Worm (Caenorhabditis elegans) whole organism, mixed stage, embryonic: ENCODE measurements around the gene swt-2.

Experiments used
- bed-3 ChIP-seq: fragments of 200-800 bp; sonication (Bioruptor generic); optimal IDR thresholded peaks from 3 replicates; lab custom pipeline; 2018; ENCODE audit warnings: mild to moderate bottlenecking, missing genetic modification characterization, moderate library complexity, missing compliant biosample characterization
- blmp-1 ChIP-seq: fragments of 150-350 bp; optimal IDR thresholded peaks from 2 replicates; lab custom pipeline; 2014; ENCODE audit warnings: missing biosample characterization, missing genetic modification characterization
- ceh-39 ChIP-seq: fragments of 150-350 bp; optimal IDR thresholded peaks from 2 replicates; lab custom pipeline; 2014; ENCODE audit warnings: missing biosample characterization, missing genetic modification characterization
- ceh-43 ChIP-seq: fragments of 200-800 bp; sonication (Bioruptor generic); optimal IDR thresholded peaks from 2 replicates; lab custom pipeline; 2018; ENCODE audit warnings: mild to moderate bottlenecking, missing genetic modification characterization, moderate library complexity, missing compliant biosample characterization
- ceh-83 ChIP-seq: fragments of 200-800 bp; sonication (Bioruptor generic); optimal IDR thresholded peaks from 2 replicates; lab custom pipeline; 2018; ENCODE audit warnings: mild to moderate bottlenecking, missing genetic modification characterization, missing compliant biosample characterization
- drap-1 ChIP-seq: fragments of 200-800 bp; sonication (Bioruptor generic); optimal IDR thresholded peaks from 3 replicates; lab custom pipeline; 2018; ENCODE audit warnings: mild to moderate bottlenecking, missing genetic modification characterization, missing compliant biosample characterization
- elt-1 ChIP-seq: sonication (generic microtip); optimal IDR thresholded peaks from 2 replicates; lab custom pipeline; 2017; ENCODE audit warnings: missing genetic modification characterization, mild to moderate bottlenecking, missing compliant biosample characterization, antibody characterized with exemption, moderate library complexity, borderline replicate concordance; ENCODE audit not compliant: insufficient read depth
- elt-3 ChIP-seq: fragments of 150-350 bp; optimal IDR thresholded peaks from 2 replicates; lab custom pipeline; 2014; ENCODE audit warnings: missing biosample characterization, missing genetic modification characterization
- flh-1 ChIP-seq: fragments of 200-800 bp; sonication (Bioruptor generic); optimal IDR thresholded peaks from 2 replicates; lab custom pipeline; 2018; ENCODE audit warnings: mild to moderate bottlenecking, missing genetic modification characterization, moderate library complexity, missing compliant biosample characterization
- ham-2 ChIP-seq: fragments of 200-800 bp; sonication (Bioruptor generic); optimal IDR thresholded peaks from 2 replicates; lab custom pipeline; 2018; ENCODE audit warnings: mild to moderate bottlenecking, missing genetic modification characterization, missing compliant biosample characterization
- hlh-1 ChIP-seq: fragments of 150-350 bp; optimal IDR thresholded peaks from 2 replicates; lab custom pipeline; 2014; ENCODE audit warnings: missing biosample characterization, missing genetic modification reagents, missing genetic modification characterization
- lin-13 ChIP-seq: fragments of 150-350 bp; optimal IDR thresholded peaks from 2 replicates; lab custom pipeline; 2014; ENCODE audit warnings: missing biosample characterization, missing genetic modification characterization
- lin-32 ChIP-seq: fragments of 200-800 bp; sonication (Bioruptor generic); optimal IDR thresholded peaks from 2 replicates; lab custom pipeline; 2018; ENCODE audit warnings: mild to moderate bottlenecking, missing genetic modification characterization, missing compliant biosample characterization
- lsy-2 ChIP-seq: fragments of 150-350 bp; optimal IDR thresholded peaks from 2 replicates; lab custom pipeline; 2014; ENCODE audit warnings: missing biosample characterization, missing genetic modification characterization
- mab-5 ChIP-seq: fragments of 150-350 bp; optimal IDR thresholded peaks from 2 replicates; lab custom pipeline; 2014; ENCODE audit warnings: missing biosample characterization, missing genetic modification characterization
- mep-1 ChIP-seq: fragments of 150-350 bp; optimal IDR thresholded peaks from 2 replicates; lab custom pipeline; 2017; ENCODE audit warnings: missing biosample characterization, missing genetic modification reagents, missing genetic modification characterization, inconsistent platforms
- mls-2 ChIP-seq: sonication (generic microtip); optimal IDR thresholded peaks from 2 replicates; lab custom pipeline; 2016; ENCODE audit warnings: mild to moderate bottlenecking, missing genetic modification characterization, moderate library complexity, missing compliant biosample characterization
- nhr-12 ChIP-seq: fragments of 150-350 bp; optimal IDR thresholded peaks from 2 replicates; lab custom pipeline; 2014; ENCODE audit warnings: missing biosample characterization, missing genetic modification characterization
- nhr-2 ChIP-seq: fragments of 150-350 bp; optimal IDR thresholded peaks from 2 replicates; lab custom pipeline; 2014; ENCODE audit warnings: missing biosample characterization, missing genetic modification characterization
- nhr-237 ChIP-seq: fragments of 150-350 bp; optimal IDR thresholded peaks from 2 replicates; lab custom pipeline; 2014; ENCODE audit warnings: missing biosample characterization, missing genetic modification characterization
- nhr-28 ChIP-seq: fragments of 150-350 bp; optimal IDR thresholded peaks from 2 replicates; lab custom pipeline; 2014; ENCODE audit warnings: missing biosample characterization, missing genetic modification characterization
- nhr-76 ChIP-seq: sonication (generic microtip); optimal IDR thresholded peaks from 2 replicates; lab custom pipeline; 2017; ENCODE audit warnings: missing biosample characterization, missing genetic modification characterization
- sem-2 ChIP-seq: fragments of 200-800 bp; sonication (Bioruptor generic); optimal IDR thresholded peaks from 2 replicates; lab custom pipeline; 2018; ENCODE audit warnings: mild to moderate bottlenecking, missing genetic modification characterization, missing compliant biosample characterization
- snpc-4 ChIP-seq: fragments of 150-350 bp; optimal IDR thresholded peaks from 2 replicates; lab custom pipeline; 2014; ENCODE audit warnings: missing biosample characterization, missing genetic modification characterization
- sptf-1 ChIP-seq: sonication (generic microtip); optimal IDR thresholded peaks from 2 replicates; lab custom pipeline; 2017; ENCODE audit warnings: mild to moderate bottlenecking, missing genetic modification characterization, moderate library complexity, missing compliant biosample characterization
- tbx-8 ChIP-seq: fragments of 200-800 bp; sonication (Bioruptor generic); optimal IDR thresholded peaks from 2 replicates; lab custom pipeline; 2018; ENCODE audit warnings: mild to moderate bottlenecking, missing genetic modification characterization, moderate library complexity, missing compliant biosample characterization
- unc-120 ChIP-seq: sonication (generic microtip); optimal IDR thresholded peaks from 2 replicates; lab custom pipeline; 2017; ENCODE audit warnings: missing genetic modification characterization, missing compliant biosample characterization; ENCODE audit not compliant: poor library complexity, severe bottlenecking
- unc-39 ChIP-seq: fragments of 150-350 bp; optimal IDR thresholded peaks from 2 replicates; lab custom pipeline; 2014; ENCODE audit warnings: missing biosample characterization, missing genetic modification characterization
- unc-62 ChIP-seq: fragments of 150-350 bp; optimal IDR thresholded peaks from 2 replicates; lab custom pipeline; 2014; ENCODE audit warnings: missing biosample characterization, missing genetic modification reagents, missing genetic modification characterization
- zip-8 ChIP-seq: fragments of 150-350 bp; optimal IDR thresholded peaks from 2 replicates; lab custom pipeline; 2014; ENCODE audit warnings: missing biosample characterization, missing genetic modification characterization
- ztf-11 ChIP-seq: fragments of 150-350 bp; optimal IDR thresholded peaks from 2 replicates; lab custom pipeline; 2014; ENCODE audit warnings: missing biosample characterization, missing genetic modification characterization

Gene swt-2

ce11 chrV:7555875-7556274 lies 25.9 kb downstream of the swt-2 start:
- no peak for TF ChIP-seq ceh-39
- no peak for TF ChIP-seq elt-3 (tag; lab: Kevin White, UChicago)
- TF ChIP-seq unc-62 (GFP tag; lab: Kevin White, UChicago): no peak
- no peak for TF ChIP-seq lin-32 (GFP tag; lab: Kevin White, UChicago)
- TF ChIP-seq flh-1 (GFP tag; lab: Kevin White, UChicago): no peak
- TF ChIP-seq ztf-11 (tag; lab: Kevin White, UChicago): no peak
- no peak for TF ChIP-seq ham-2
- TF ChIP-seq unc-39 (tag; lab: Kevin White, UChicago): no peak
- no peak for TF ChIP-seq mep-1 (tag; lab: Kevin White, UChicago)
- no peak for TF ChIP-seq nhr-12 (tag; lab: Kevin White, UChicago)
- no peak for TF ChIP-seq mab-5

- TF ChIP-seq blmp-1 (tag; lab: Kevin White, UChicago): no peak
- TF ChIP-seq drap-1: no peak
Measured at ce11 chrV:7558693-7559092, 28.8 kb downstream of the swt-2 start, which contains the start of gene ets-7. TSS of gene ets-7 (minus strand) at chrV:7558793.

ce11 chrV:7562947-7563346 lies 33.0 kb downstream of the swt-2 start, which contains the start of gene F19F10.1:
TSS of gene F19F10.1 (plus strand) at chrV:7563247.
- TF ChIP-seq nhr-2: no peak
- no peak for TF ChIP-seq unc-120 (tag; lab: Kevin White, UChicago)
- TF ChIP-seq nhr-28 (tag; lab: Kevin White, UChicago): no peak
- no peak for TF ChIP-seq unc-39 (tag; lab: Kevin White, UChicago)
- TF ChIP-seq ztf-11 (tag; lab: Kevin White, UChicago): no peak
- TF ChIP-seq nhr-237 (tag; lab: Kevin White, UChicago): no peak
- TF ChIP-seq unc-62 (GFP tag; lab: Kevin White, UChicago): no peak
- TF ChIP-seq ceh-43 (GFP tag; lab: Kevin White, UChicago): no peak
- no peak for TF ChIP-seq drap-1
- no peak for TF ChIP-seq lin-32 (GFP tag; lab: Kevin White, UChicago)
- no peak for TF ChIP-seq ceh-39
- TF ChIP-seq lin-13 (tag; lab: Kevin White, UChicago): no peak
- TF ChIP-seq mep-1 (tag; lab: Kevin White, UChicago): no peak
- TF ChIP-seq nhr-76 (tag; lab: Kevin White, UChicago): no peak
- no peak for TF ChIP-seq elt-3 (tag; lab: Kevin White, UChicago)
- no peak for TF ChIP-seq nhr-12 (tag; lab: Kevin White, UChicago)
- no peak for TF ChIP-seq snpc-4
- TF ChIP-seq hlh-1 (tag; lab: Kevin White, UChicago): no peak
- TF ChIP-seq bed-3 (GFP tag; lab: Kevin White, UChicago): no peak

- TF ChIP-seq flh-1 (GFP tag; lab: Kevin White, UChicago) (no peak), zip-8 (peak; percentile 54), ceh-39 (no peak)
Measured at ce11 chrV:7570290-7570689, 40.4 kb downstream of the swt-2 start, which contains the start of gene clec-212. TSS of gene clec-212 (minus strand) at chrV:7570390.

- TF ChIP-seq sem-2 (GFP tag; lab: Kevin White, UChicago) (no peak), elt-3 (tag; lab: Kevin White, UChicago) (no peak), mab-5 (no peak), lsy-2 (tag; lab: Kevin White, UChicago) (no peak), flh-1 (GFP tag; lab: Kevin White, UChicago) (no peak), ceh-83 (GFP tag; lab: Kevin White, UChicago) (no peak), lin-13 (tag; lab: Kevin White, UChicago) (no peak), tbx-8 (GFP tag; lab: Kevin White, UChicago) (no peak), nhr-237 (tag; lab: Kevin White, UChicago) (no peak), mls-2 (tag; lab: Kevin White, UChicago) (no peak), unc-39 (tag; lab: Kevin White, UChicago) (no peak), sptf-1 (tag; lab: Kevin White, UChicago) (no peak), elt-1 (tag; lab: Kevin White, UChicago) (no peak)
Measured at ce11 chrV:7570955-7571354, 41.0 kb downstream of the swt-2 start, which contains the start of gene F19F10.14. TSS of gene F19F10.14 (minus strand) at chrV:7571055.
